Worm (Caenorhabditis elegans): ENCODE measurements around the gene str-101.
A peak's percentile ranks its signal among the peaks of the same experiment; 100 is the strongest.
"Not testable (repeated sequence)": the region's sequence is repeated elsewhere in the genome, so short reads cannot be mapped to it uniquely, and the experiment has no call there.

str-101 gene

DNA sequence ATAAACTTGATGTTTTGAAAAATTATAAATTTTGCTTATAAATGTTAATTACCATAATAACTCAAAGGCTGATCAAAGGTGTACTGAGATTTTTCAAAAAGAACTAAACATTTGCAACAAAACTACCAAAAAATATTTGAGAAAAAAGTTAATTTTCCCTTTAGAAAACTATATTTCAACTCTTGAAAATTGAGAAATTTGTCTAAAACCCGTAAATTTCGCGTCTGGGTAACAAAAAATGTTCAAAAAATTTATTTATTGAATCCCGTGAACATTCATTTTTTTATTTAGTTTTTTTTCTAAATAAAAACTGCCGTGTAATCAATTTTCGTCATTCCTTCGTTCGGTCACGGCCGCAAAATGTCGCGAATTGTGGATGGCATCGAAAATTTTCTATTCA is 41.7 kb downstream of the str-101 start, which contains the start of gene K06B4.15:
TSS of gene K06B4.15 (plus strand) at position 301 of the 400 bp plus-strand sequence.
- not testable (repeated sequence) for TF ChIP-seq cnd-1 (tag; optimal IDR thresholded peaks at IDR 0.05); ces-1 (GFP tag; optimal IDR thresholded peaks at IDR 0.05); elt-3 (tag; optimal IDR thresholded peaks at IDR 0.05)

ce11 chrV:15668870-15669269 is 42.9 kb downstream of the str-101 start, which contains the start of gene K06B4.4:
Gene K06B4.4 (plus strand): TSS chrV:15669170.
- TF ChIP-seq mab-5 (tag; optimal IDR thresholded peaks at IDR 0.05) (no peak), elt-1 (tag; optimal IDR thresholded peaks at IDR 0.05; ENCODE audit: borderline replicate concordance, insufficient read depth) (no peak), zip-8 (tag; optimal IDR thresholded peaks at IDR 0.05) (no peak), tbx-8 (GFP tag; optimal IDR thresholded peaks at IDR 0.05) (no peak), cnd-1 (tag; optimal IDR thresholded peaks at IDR 0.05) (no peak), hlh-1 (tag; optimal IDR thresholded peaks at IDR 0.05) (no peak), elt-3 (tag; optimal IDR thresholded peaks at IDR 0.05) (no peak), lin-32 (GFP tag; optimal IDR thresholded peaks at IDR 0.05) (no peak), ces-1 (GFP tag; optimal IDR thresholded peaks at IDR 0.05) (no peak), sptf-1 (tag; optimal IDR thresholded peaks at IDR 0.05) (no peak), drap-1 (GFP tag; optimal IDR thresholded peaks at IDR 0.05) (no peak), ceh-83 (GFP tag; optimal IDR thresholded peaks at IDR 0.05) (no peak), mls-2 (tag; optimal IDR thresholded peaks at IDR 0.05) (no peak)

ce11 chrV:15668200-15668599 is 43.6 kb downstream of the str-101 start, which contains the start of gene F53E4.1:
Gene F53E4.1 (minus strand): TSS chrV:15668300.
- not testable (repeated sequence) for TF ChIP-seq snpc-4 (tag; optimal IDR thresholded peaks at IDR 0.05); elt-1 (tag; optimal IDR thresholded peaks at IDR 0.05; ENCODE audit: borderline replicate concordance, insufficient read depth); lsy-2 (tag; optimal IDR thresholded peaks at IDR 0.05)

DNA sequence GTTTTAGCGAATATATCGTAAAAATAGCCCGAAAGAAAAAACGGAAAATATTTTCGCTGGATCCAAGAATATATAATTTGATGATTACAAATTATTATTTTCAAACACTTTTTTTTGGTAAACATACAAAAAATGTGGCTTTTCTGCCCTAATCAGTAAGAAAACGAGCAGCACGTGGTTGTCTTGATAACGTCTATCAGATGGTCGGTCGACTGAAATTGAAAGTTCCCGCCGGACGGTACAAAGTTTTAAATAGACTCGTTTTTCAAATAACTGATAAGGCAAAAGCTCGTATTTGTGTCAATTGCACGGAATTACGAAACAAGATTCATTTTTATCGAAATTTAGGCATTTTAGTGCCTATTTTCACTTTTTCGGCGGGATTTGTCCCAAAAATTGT is 45.1 kb downstream of the str-101 start:
- no peak for TF ChIP-seq nhr-12 (tag; optimal IDR thresholded peaks at IDR 0.05)
- no peak for TF ChIP-seq nhr-2 (tag; optimal IDR thresholded peaks at IDR 0.05)
- no peak for TF ChIP-seq ham-2 (GFP tag; optimal IDR thresholded peaks at IDR 0.05)
- TF ChIP-seq ceh-39 (tag; optimal IDR thresholded peaks at IDR 0.05) = no peak

DNA sequence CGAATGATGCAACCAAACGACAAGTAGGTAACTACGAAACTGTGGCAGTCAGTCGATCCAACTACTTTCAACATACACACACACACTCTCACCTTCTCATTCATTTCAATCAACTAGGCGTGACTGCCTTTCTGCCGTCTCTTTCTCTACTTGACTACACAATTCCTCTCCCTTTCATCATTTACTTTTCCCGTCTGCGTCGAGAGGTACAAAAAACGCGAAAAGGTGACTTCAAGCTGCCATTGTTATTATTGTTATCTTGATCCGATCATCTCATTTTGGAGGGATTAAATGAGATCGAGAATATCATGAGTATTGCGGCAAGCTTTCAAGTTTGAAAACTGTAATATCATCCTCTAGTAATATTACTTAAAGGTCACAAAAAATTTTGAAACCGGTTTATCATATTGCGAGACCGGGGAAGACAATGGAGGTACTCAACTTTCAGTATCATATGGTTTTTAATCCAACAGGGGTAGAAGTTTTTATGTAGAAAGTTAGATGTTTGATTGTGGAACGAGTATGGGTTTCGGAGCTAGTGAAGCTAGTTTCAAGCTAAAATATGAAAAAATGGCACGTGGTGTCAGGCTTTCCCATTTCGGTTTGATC is 47.6 kb downstream of the str-101 start:
- TF ChIP-seq pha-4 (tag; optimal IDR thresholded peaks at IDR 0.05) (no peak), unc-120 (tag; optimal IDR thresholded peaks at IDR 0.05; ENCODE audit: poor library complexity, severe bottlenecking) (no peak), bed-3 (GFP tag; optimal IDR thresholded peaks at IDR 0.05) (no peak), elt-3 (tag; optimal IDR thresholded peaks at IDR 0.05) (no peak), lsy-2 (tag; optimal IDR thresholded peaks at IDR 0.05) (no peak), lin-13 (tag; optimal IDR thresholded peaks at IDR 0.05) (no peak), ces-1 (GFP tag; optimal IDR thresholded peaks at IDR 0.05) (no peak), ceh-43 (GFP tag; optimal IDR thresholded peaks at IDR 0.05) (no peak), nhr-12 (tag; optimal IDR thresholded peaks at IDR 0.05) (no peak), unc-62 (GFP tag; optimal IDR thresholded peaks at IDR 0.05) (peak; percentile 68), ceh-39 (tag; optimal IDR thresholded peaks at IDR 0.05) (no peak), hlh-1 (tag; optimal IDR thresholded peaks at IDR 0.05) (peak; percentile 9), elt-1 (tag; optimal IDR thresholded peaks at IDR 0.05; ENCODE audit: borderline replicate concordance, insufficient read depth) (peak; percentile 68), lin-32 (GFP tag; optimal IDR thresholded peaks at IDR 0.05) (no peak), zip-8 (tag; optimal IDR thresholded peaks at IDR 0.05) (no peak), flh-1 (GFP tag; optimal IDR thresholded peaks at IDR 0.05) (no peak), tbx-8 (GFP tag; optimal IDR thresholded peaks at IDR 0.05) (no peak), blmp-1 (tag; optimal IDR thresholded peaks at IDR 0.05) (no peak), mab-5 (tag; optimal IDR thresholded peaks at IDR 0.05) (no peak), ham-2 (GFP tag; optimal IDR thresholded peaks at IDR 0.05) (no peak), nhr-237 (tag; optimal IDR thresholded peaks at IDR 0.05) (no peak), sptf-1 (tag; optimal IDR thresholded peaks at IDR 0.05) (no peak), mep-1 (tag; optimal IDR thresholded peaks at IDR 0.05) (no peak), M03D4.4 (tag; optimal IDR thresholded peaks at IDR 0.05) (no peak), drap-1 (GFP tag; optimal IDR thresholded peaks at IDR 0.05) (no peak)

All from whole organism, mixed stage, embryonic.